Fruit fly (Drosophila melanogaster) whole organism, pupa: ENCODE data around the gene Cpr65Ax1.

Source experiments
- CG12605 ChIP-seq: fragments of 200-800 bp; sonication (Bioruptor generic); IDR thresholded peaks from 2 replicates; pipeline ENCODE4 v1.3.6; 2022; ENCODE audit warnings: missing biosample characterization, missing genetic modification characterization
- CG14655 ChIP-seq: fragments of 200-800 bp; sonication (Bioruptor generic); optimal IDR thresholded peaks from 3 replicates; lab custom pipeline; 2017; ENCODE audit warnings: mild to moderate bottlenecking, missing biosample characterization, missing genetic modification reagents, missing genetic modification characterization
- CG34367 ChIP-seq: fragments of 200-800 bp; sonication (Bioruptor generic); optimal IDR thresholded peaks from 2 replicates; lab custom pipeline; 2018; ENCODE audit warnings: missing biosample characterization, mild to moderate bottlenecking, missing genetic modification characterization
- CG8159 ChIP-seq: fragments of 200-800 bp; sonication (Bioruptor generic); optimal IDR thresholded peaks from 3 replicates; lab custom pipeline; 2018; ENCODE audit warnings: missing biosample characterization, mild to moderate bottlenecking, missing genetic modification characterization, moderate library complexity

DNA sequence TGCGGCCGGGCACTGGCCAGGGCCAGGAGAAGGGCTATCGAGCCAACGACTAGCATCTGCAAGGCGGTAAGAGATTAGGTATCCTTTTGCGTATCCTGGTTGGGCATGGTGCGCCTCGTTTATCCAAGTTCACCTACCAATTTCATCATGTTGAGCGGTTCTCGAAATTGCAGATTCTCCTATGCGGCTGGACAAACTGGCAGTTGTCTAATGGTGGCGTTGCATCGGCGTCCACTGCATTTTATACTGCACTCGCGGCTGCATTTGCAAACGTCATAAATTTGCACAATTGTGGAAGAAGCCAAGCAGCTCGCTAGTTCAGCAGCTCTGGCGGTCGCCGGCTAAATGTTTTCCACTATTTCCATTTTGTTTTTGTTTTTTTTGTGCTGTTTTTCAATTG lies 4.7 kb upstream of the Cpr65Ax1 start, which contains the start of gene Acp65Aa:
- TF ChIP-seq CG14655 (GFP tag; lab: Kevin White, UChicago): no peak
- TF ChIP-seq CG12605 (GFP tag; lab: Robert Waterston, UW): no peak
- no peak for TF ChIP-seq CG34367 (tag; lab: Kevin White, UChicago)
- TF ChIP-seq CG8159 (tag; lab: Kevin White, UChicago): no peak
